Fruit fly (Drosophila melanogaster) whole organism, embryonic: ENCODE measurements around the gene Vm34Ca.

Source experiments
- Aef1 ChIP-seq: fragments of 200-800 bp; sonication (Bioruptor generic); IDR thresholded peaks from 3 replicates; pipeline ENCODE4 v1.3.6; 2022; ENCODE audit warnings: missing biosample characterization, missing genetic modification characterization
- CG10321 ChIP-seq: fragments of 200-800 bp; sonication (Bioruptor generic); IDR thresholded peaks from 2 replicates; pipeline ENCODE4 v1.3.6; 2022; ENCODE audit warnings: missing biosample characterization, missing genetic modification characterization
- CG10543 ChIP-seq: fragments of 200-800 bp; sonication (Bioruptor generic); optimal IDR thresholded peaks from 3 replicates; lab custom pipeline; 2017; ENCODE audit warnings: missing biosample characterization, mild to moderate bottlenecking, missing genetic modification characterization, moderate library complexity
- CG12219 ChIP-seq: fragments of 200-800 bp; sonication (Bioruptor generic); optimal IDR thresholded peaks from 3 replicates; lab custom pipeline; 2018; ENCODE audit warnings: missing biosample characterization, mild to moderate bottlenecking, missing genetic modification characterization
- CG14710 ChIP-seq: fragments of 200-800 bp; sonication (Bioruptor generic); optimal IDR thresholded peaks from 3 replicates; lab custom pipeline; 2019; ENCODE audit warnings: missing biosample characterization, mild to moderate bottlenecking, missing genetic modification characterization, moderate library complexity
- CG1529 ChIP-seq: fragments of 200-800 bp; sonication (Bioruptor generic); optimal IDR thresholded peaks from 3 replicates; lab custom pipeline; 2018; ENCODE audit warnings: missing biosample characterization, missing genetic modification characterization
- CG17385 ChIP-seq: fragments of 200-800 bp; sonication (Bioruptor generic); optimal IDR thresholded peaks from 3 replicates; lab custom pipeline; 2018; ENCODE audit warnings: missing biosample characterization, mild to moderate bottlenecking, missing genetic modification characterization
- CG17829 ChIP-seq: fragments of 200-800 bp; optimal IDR thresholded peaks from 2 replicates; lab custom pipeline; 2019; ENCODE audit warnings: missing biosample characterization, mild to moderate bottlenecking, missing genetic modification characterization, moderate library complexity
- CG18476 ChIP-seq: fragments of 200-800 bp; sonication (Bioruptor generic); optimal IDR thresholded peaks from 2 replicates; lab custom pipeline; 2016; ENCODE audit warnings: missing biosample characterization, mild to moderate bottlenecking, missing genetic modification characterization
- CG18764 ChIP-seq: fragments of 200-800 bp; sonication (Bioruptor generic); optimal IDR thresholded peaks from 3 replicates; lab custom pipeline; 2016; ENCODE audit warnings: missing biosample characterization, missing genetic modification characterization
- CG2678 ChIP-seq: fragments of 200-800 bp; sonication (Bioruptor generic); optimal IDR thresholded peaks from 3 replicates; lab custom pipeline; 2019; ENCODE audit warnings: missing biosample characterization, mild to moderate bottlenecking, missing genetic modification characterization, moderate library complexity
- CG4328 ChIP-seq: fragments of 200-800 bp; sonication (Bioruptor generic); optimal IDR thresholded peaks from 3 replicates; lab custom pipeline; 2017; ENCODE audit warnings: missing biosample characterization, missing genetic modification reagents, missing genetic modification characterization
- CG6791 ChIP-seq: fragments of 200-800 bp; sonication (Bioruptor generic); IDR thresholded peaks from 3 replicates; pipeline ENCODE4 v1.3.6; 2022; ENCODE audit warnings: missing biosample characterization, missing genetic modification characterization; ENCODE audit not compliant: partially characterized antibody
- CG6854 ChIP-seq: fragments of 200-800 bp; sonication (Bioruptor generic); optimal IDR thresholded peaks from 3 replicates; lab custom pipeline; 2017; ENCODE audit warnings: missing biosample characterization, mild to moderate bottlenecking, missing genetic modification characterization
- CG9876 ChIP-seq: fragments of 200-800 bp; sonication (Bioruptor generic); optimal IDR thresholded peaks from 2 replicates; lab custom pipeline; 2016; ENCODE audit warnings: missing biosample characterization, missing genetic modification characterization
- D19A ChIP-seq: fragments of 200-800 bp; optimal IDR thresholded peaks from 3 replicates; lab custom pipeline; 2019; ENCODE audit warnings: missing biosample characterization, mild to moderate bottlenecking, missing genetic modification characterization, moderate library complexity
- Deaf1 ChIP-seq: fragments of 200-800 bp; optimal IDR thresholded peaks from 3 replicates; lab custom pipeline; 2019; ENCODE audit warnings: missing biosample characterization, mild to moderate bottlenecking, missing genetic modification characterization, moderate library complexity
- Dek ChIP-seq: fragments of 200-800 bp; sonication (Bioruptor generic); optimal IDR thresholded peaks from 3 replicates; lab custom pipeline; 2019; ENCODE audit warnings: missing biosample characterization, mild to moderate bottlenecking, missing genetic modification characterization, moderate library complexity
- Dfd ChIP-seq, 2 experiments: fragments of >200 bp; optimal IDR thresholded peaks; 2 replicates each; lab custom pipeline; 2017; ENCODE audit warnings: missing biosample characterization in 2 of 2, missing genetic modification characterization in 2 of 2
- Dp ChIP-seq: fragments of 200-800 bp; sonication (Bioruptor generic); optimal IDR thresholded peaks from 2 replicates; lab custom pipeline; 2018; ENCODE audit warnings: missing biosample characterization, mild to moderate bottlenecking, missing genetic modification characterization, moderate library complexity
- Hsf ChIP-seq: fragments of 200-800 bp; sonication (Bioruptor generic); optimal IDR thresholded peaks from 3 replicates; lab custom pipeline; 2016; ENCODE audit warnings: missing biosample characterization, missing genetic modification characterization
- Max ChIP-seq: fragments of 200-800 bp; sonication (Bioruptor generic); optimal IDR thresholded peaks from 2 replicates; lab custom pipeline; 2016; ENCODE audit warnings: missing biosample characterization, mild to moderate bottlenecking, missing genetic modification characterization
- Mrtf ChIP-seq: fragments of 200-800 bp; sonication (Bioruptor generic); IDR thresholded peaks from 3 replicates; pipeline ENCODE4 v1.3.6; 2022; ENCODE audit warnings: missing biosample characterization, missing genetic modification characterization
- NC2β ChIP-seq: fragments of 200-800 bp; sonication (Bioruptor generic); optimal IDR thresholded peaks from 2 replicates; lab custom pipeline; 2016; ENCODE audit warnings: missing biosample characterization, missing genetic modification characterization
- NFAT ChIP-seq: fragments of 200-800 bp; sonication (Bioruptor generic); IDR thresholded peaks from 2 replicates; pipeline ENCODE4 v1.3.6; 2022; ENCODE audit warnings: missing biosample characterization, missing genetic modification characterization
- NfI ChIP-seq: fragments of 200-800 bp; sonication (Bioruptor generic); optimal IDR thresholded peaks from 3 replicates; lab custom pipeline; 2018; ENCODE audit warnings: missing biosample characterization, mild to moderate bottlenecking, missing genetic modification characterization, moderate library complexity
- Tbp ChIP-seq: fragments of >200 bp; optimal IDR thresholded peaks from 2 replicates; lab custom pipeline; 2018; ENCODE audit warnings: missing biosample characterization, missing genetic modification characterization
- Usf ChIP-seq: fragments of 200-800 bp; sonication (Bioruptor generic); optimal IDR thresholded peaks from 2 replicates; lab custom pipeline; 2017; ENCODE audit warnings: missing genotype, missing biosample characterization, missing genetic modification characterization
- al ChIP-seq: fragments of 200-800 bp; sonication (Bioruptor generic); IDR thresholded peaks from 2 replicates; pipeline ENCODE4 v1.3.6; 2022; ENCODE audit warnings: missing biosample characterization, missing genetic modification characterization
- ato ChIP-seq: fragments of 200-800 bp; sonication (Bioruptor generic); IDR thresholded peaks from 2 replicates; pipeline ENCODE4 v1.3.6; 2022; ENCODE audit warnings: missing biosample characterization, missing genetic modification characterization; ENCODE audit not compliant: partially characterized antibody
- bigmax ChIP-seq: fragments of 200-800 bp; sonication (Bioruptor generic); optimal IDR thresholded peaks from 2 replicates; lab custom pipeline; 2018; ENCODE audit warnings: missing biosample characterization, mild to moderate bottlenecking, missing genetic modification characterization
- croc ChIP-seq: fragments of 200-800 bp; sonication (Bioruptor generic); conservative IDR thresholded peaks from 3 replicates; pipeline ENCODE4 v1.3.6; 2022; ENCODE audit warnings: missing biosample characterization, missing genetic modification characterization
- emc ChIP-seq: fragments of 200-800 bp; sonication (Bioruptor generic); optimal IDR thresholded peaks from 2 replicates; lab custom pipeline; 2016; ENCODE audit warnings: missing biosample characterization, missing genetic modification characterization
- en ChIP-seq: fragments of 200-800 bp; sonication (Bioruptor generic); optimal IDR thresholded peaks from 2 replicates; lab custom pipeline; 2016; ENCODE audit warnings: missing biosample characterization, missing genetic modification characterization
- fd102C ChIP-seq: fragments of 200-800 bp; sonication (Bioruptor generic); optimal IDR thresholded peaks from 2 replicates; lab custom pipeline; 2018; ENCODE audit warnings: missing biosample characterization, mild to moderate bottlenecking, missing genetic modification characterization, moderate library complexity
- fd96Cb ChIP-seq: fragments of 200-800 bp; sonication (Bioruptor generic); optimal IDR thresholded peaks from 2 replicates; lab custom pipeline; 2018; ENCODE audit warnings: missing biosample characterization, mild to moderate bottlenecking, missing genetic modification characterization, moderate library complexity
- fu2 ChIP-seq: fragments of 200-800 bp; sonication (Bioruptor generic); optimal IDR thresholded peaks from 2 replicates; lab custom pipeline; 2016; ENCODE audit warnings: missing biosample characterization, missing genetic modification characterization
- gfzf ChIP-seq: fragments of 200-800 bp; sonication (Bioruptor generic); optimal IDR thresholded peaks from 2 replicates; lab custom pipeline; 2016; ENCODE audit warnings: missing biosample characterization, mild to moderate bottlenecking, missing genetic modification characterization, moderate library complexity
- gro ChIP-seq: fragments of 200-800 bp; sonication (Bioruptor generic); optimal IDR thresholded peaks from 2 replicates; lab custom pipeline; 2016; ENCODE audit warnings: missing biosample characterization, missing genetic modification characterization
- klu ChIP-seq: fragments of 200-800 bp; sonication (Bioruptor generic); IDR thresholded peaks from 2 replicates; pipeline ENCODE4 v1.3.6; 2022; ENCODE audit warnings: missing biosample characterization, missing genetic modification characterization
- lab ChIP-seq: fragments of 200-800 bp; sonication (Bioruptor generic); optimal IDR thresholded peaks from 3 replicates; lab custom pipeline; 2017; ENCODE audit warnings: missing biosample characterization, missing genetic modification characterization, mild to moderate bottlenecking, moderate library complexity, missing genetic modification reagents
- luna ChIP-seq: fragments of 200-800 bp; sonication (Bioruptor generic); optimal IDR thresholded peaks from 2 replicates; lab custom pipeline; 2016; ENCODE audit warnings: missing biosample characterization, missing genetic modification characterization
- psq ChIP-seq: fragments of 200-800 bp; sonication (Bioruptor generic); optimal IDR thresholded peaks from 2 replicates; lab custom pipeline; 2017; ENCODE audit warnings: missing biosample characterization, missing genetic modification characterization
- ro ChIP-seq: fragments of 200-800 bp; sonication (Bioruptor generic); IDR thresholded peaks from 2 replicates; pipeline ENCODE4 v1.3.6; 2022; ENCODE audit warnings: missing biosample characterization, missing genetic modification characterization
- shn ChIP-seq: fragments of 200-800 bp; sonication (Bioruptor generic); optimal IDR thresholded peaks from 3 replicates; lab custom pipeline; 2016; ENCODE audit warnings: missing biosample characterization, missing genetic modification characterization
- sisA ChIP-seq: fragments of 200-800 bp; sonication (Bioruptor generic); IDR thresholded peaks from 2 replicates; pipeline ENCODE4 v1.3.6; 2022; ENCODE audit warnings: missing biosample characterization, missing genetic modification characterization
- tll ChIP-seq, 2 experiments: fragments of 200-800 bp in 1 of 2; fragments of >200 bp in 1 of 2; sonication (Bioruptor generic) in 1 of 2; optimal IDR thresholded peaks; 2 replicates each; lab custom pipeline; 2017 to 2019; ENCODE audit warnings: missing biosample characterization in 2 of 2, missing genetic modification characterization in 2 of 2, mild to moderate bottlenecking in 1 of 2, moderate library complexity in 1 of 2
- tup ChIP-seq: fragments of 200-800 bp; sonication (Bioruptor generic); optimal IDR thresholded peaks from 2 replicates; lab custom pipeline; 2016; ENCODE audit warnings: missing biosample characterization, mild to moderate bottlenecking, missing genetic modification characterization, moderate library complexity
- twi ChIP-seq: fragments of 200-800 bp; optimal IDR thresholded peaks from 2 replicates; lab custom pipeline; 2019; ENCODE audit warnings: missing biosample characterization, mild to moderate bottlenecking, missing genetic modification characterization, moderate library complexity
- vfl ChIP-seq: fragments of 200-800 bp; sonication (Bioruptor generic); optimal IDR thresholded peaks from 2 replicates; lab custom pipeline; 2016; ENCODE audit warnings: missing biosample characterization, missing genetic modification characterization

Gene Vm34Ca

dm6 chr2L:13366109-13366747 is 45.2 kb downstream of the Vm34Ca start, which contains the start of the genes Nnp-1 and Grx3 (continued):
- TF ChIP-seq Tbp (no peak), twi (tag; lab: Kevin White, UChicago) (peak; percentile 59), fd102C (GFP tag; lab: Kevin White, UChicago) (no peak), CG9876 (GFP tag; lab: Kevin White, UChicago) (no peak), Mrtf (no peak), Aef1 (GFP tag; lab: Robert Waterston, UW) (peak; percentile 30; the same call in 2 of the 3 replicates), CG18476 (GFP tag; lab: Kevin White, UChicago) (no peak), vfl (GFP tag; lab: Kevin White, UChicago) (no peak), lab (no peak), CG6854 (no peak), Dek (peak; percentile 55), shn (no peak), NFAT (GFP tag; lab: Robert Waterston, UW) (no peak), CG14710 (peak; percentile 82), Usf (GFP tag; lab: Kevin White, UChicago) (no peak), gro (GFP tag; lab: Kevin White, UChicago) (no peak), Hsf (GFP tag; lab: Kevin White, UChicago) (peak; percentile 7), luna (GFP tag; lab: Kevin White, UChicago) (no peak), fd96Cb (tag; lab: Kevin White, UChicago) (peak; percentile 15), Dp (GFP tag; lab: Kevin White, UChicago) (peak; percentile 1), al (0 out of 2 replicates have a peak, but pooled peaks have one; percentile 22), psq (GFP tag; lab: Kevin White, UChicago) (no peak), ro (GFP tag; lab: Robert Waterston, UW) (no peak), NC2β (GFP tag; lab: Kevin White, UChicago) (no peak), CG17829 (peak; percentile 69), CG17385 (GFP tag; lab: Kevin White, UChicago) (peak; percentile 51), NfI (GFP tag; lab: Kevin White, UChicago) (peak; percentile 59), CG2678 (no peak), bigmax (no peak), CG12219 (GFP tag; lab: Kevin White, UChicago) (no peak), Max (GFP tag; lab: Kevin White, UChicago) (peak; percentile 98), fu2 (GFP tag; lab: Kevin White, UChicago) (no peak), Dfd (GFP tag; optimal IDR thresholded peaks at IDR 0.05; lab: Kevin White, UChicago) (no peak), Deaf1 (tag; lab: Kevin White, UChicago) (no peak), klu (GFP tag; lab: Robert Waterston, UW) (peak; percentile 14; the same call in 1 of the 2 replicates), emc (no peak), croc (GFP tag; lab: Robert Waterston, UW) (no peak; the same call in 2 of the 3 replicates), sisA (GFP tag; lab: Robert Waterston, UW) (peak; percentile 19; the same call in 1 of the 2 replicates), D19A (tag; lab: Kevin White, UChicago) (no peak), gfzf (GFP tag; lab: Kevin White, UChicago) (peak; percentile 52), ato (GFP tag; lab: Robert Waterston, UW) (no peak), CG6791 (GFP tag; lab: Robert Waterston, UW) (no peak), en (no peak), CG4328 (GFP tag; lab: Kevin White, UChicago) (peak; percentile 34), CG1529 (no peak), tll (GFP tag; optimal IDR thresholded peaks at IDR 0.05; lab: Kevin White, UChicago) (peak in 1 of 2 experiments; percentile 57), CG18764 (GFP tag; lab: Kevin White, UChicago) (peak; percentile 43), CG10321 (GFP tag; lab: Robert Waterston, UW) (no peak), CG10543 (GFP tag; lab: Kevin White, UChicago) (peak; percentile 82), tup (no peak)
